Worm (Caenorhabditis elegans): Measurements from ENCODE around the gene E02C12.12.

DNA sequence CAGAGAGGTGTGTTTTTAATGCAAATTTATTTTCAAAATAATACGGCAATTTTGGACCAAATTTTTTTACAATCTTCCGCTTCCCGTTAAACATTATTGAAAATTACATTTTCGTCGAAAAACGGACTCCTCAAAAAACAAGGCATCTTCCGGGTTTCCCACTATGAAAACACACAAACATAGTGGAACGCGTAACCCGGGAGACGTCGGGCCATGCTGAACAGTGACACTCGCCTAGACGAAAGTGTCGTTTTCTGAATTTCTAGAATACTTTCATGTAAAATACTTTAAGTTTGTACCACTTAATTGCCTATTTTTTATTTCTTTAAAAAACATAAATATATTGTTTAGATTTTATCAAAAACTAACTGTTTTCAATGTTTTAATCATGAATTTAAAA is 9.8 kb upstream of the E02C12.12 start:
- TF ChIP-seq ref-1 (GFP tag; conservative IDR thresholded peaks at IDR 0.05), result no peak
- TF ChIP-seq tab-1 (GFP tag; IDR thresholded peaks at IDR 0.05), result no peak
- no peak for TF ChIP-seq med-1 (GFP tag; optimal IDR thresholded peaks at IDR 0.05; ENCODE audit: insufficient read depth)
- TF ChIP-seq klf-2 (GFP tag; conservative IDR thresholded peaks at IDR 0.05), result no peak
- no peak for TF ChIP-seq T22C8.4 (GFP tag; IDR thresholded peaks at IDR 0.05)
